Worm (Caenorhabditis elegans) whole organism, L4 larva: ENCODE data around the gene T10B9.14.

Source experiments
- T20F7.1 ChIP-seq: fragments of 200-800 bp; sonication (Bioruptor generic); optimal IDR thresholded peaks from 2 replicates; lab custom pipeline; 2018; ENCODE audit warnings: mild to moderate bottlenecking, missing genetic modification characterization, missing compliant biosample characterization
- T26A8.4 ChIP-seq: fragments of 200-800 bp; sonication (Bioruptor generic); IDR thresholded peaks from 2 replicates; pipeline ENCODE4 v1.3.6; 2022; ENCODE audit warnings: missing genetic modification characterization, missing compliant biosample characterization
- Y5F2A.4 ChIP-seq: fragments of 200-800 bp; sonication (Bioruptor generic); optimal IDR thresholded peaks from 2 replicates; lab custom pipeline; 2018; ENCODE audit warnings: mild to moderate bottlenecking, missing genetic modification characterization, missing compliant biosample characterization
- ZK337.2 ChIP-seq: fragments of 200-800 bp; sonication (Bioruptor generic); IDR thresholded peaks from 2 replicates; pipeline ENCODE4 v1.3.6; 2022; ENCODE audit warnings: missing genetic modification reagents, missing genetic modification characterization, missing compliant biosample characterization
- aha-1 ChIP-seq: fragments of 150-350 bp; peaks from one replicate; lab custom pipeline; 2014; ENCODE audit warnings: missing biosample characterization, missing genetic modification characterization
- ama-1 ChIP-seq: fragments of 150-350 bp; optimal IDR thresholded peaks from 2 replicates; lab custom pipeline; 2014; ENCODE audit warnings: inconsistent platforms, mixed read lengths
- arid-1 ChIP-seq: fragments of 200-800 bp; sonication (Bioruptor generic); conservative IDR thresholded peaks from 2 replicates; pipeline ENCODE4 v1.3.6; 2022; ENCODE audit warnings: missing genetic modification reagents, missing genetic modification characterization, missing compliant biosample characterization
- ceh-28 ChIP-seq: fragments of 150-350 bp; optimal IDR thresholded peaks from 2 replicates; lab custom pipeline; 2014; ENCODE audit warnings: missing biosample characterization, missing genetic modification reagents, missing genetic modification characterization
- cey-2 ChIP-seq: sonication (generic microtip); optimal IDR thresholded peaks from 3 replicates; lab custom pipeline; 2017; ENCODE audit warnings: missing genetic modification characterization, mild to moderate bottlenecking, missing compliant biosample characterization, antibody characterized with exemption, borderline replicate concordance; ENCODE audit not compliant: insufficient read depth
- ctbp-1 ChIP-seq: fragments of 200-800 bp; sonication (Bioruptor generic); IDR thresholded peaks from 2 replicates; pipeline ENCODE4 v1.3.6; 2022; ENCODE audit warnings: missing genetic modification reagents, missing genetic modification characterization, missing compliant biosample characterization
- daf-16 ChIP-seq, 3 experiments: sonication (generic microtip); optimal IDR thresholded peaks; 2 replicates each; lab custom pipeline; 2016 to 2017; ENCODE audit warnings: missing genetic modification characterization in 3 of 3, missing genetic modification reagents in 3 of 3, mild to moderate bottlenecking in 2 of 3, missing compliant biosample characterization in 2 of 3, missing biosample characterization in 1 of 3, moderate library complexity in 1 of 3
- dmd-6 ChIP-seq: fragments of 200-800 bp; sonication (Bioruptor generic); IDR thresholded peaks from 2 replicates; pipeline ENCODE4 v1.3.6; 2022; ENCODE audit warnings: missing genetic modification reagents, missing genetic modification characterization, missing compliant biosample characterization
- dpl-1 ChIP-seq: fragments of 150-350 bp; optimal IDR thresholded peaks from 2 replicates; lab custom pipeline; 2014; ENCODE audit warnings: missing biosample characterization, missing genetic modification reagents, missing genetic modification characterization
- fkh-10 ChIP-seq: fragments of 150-350 bp; optimal IDR thresholded peaks from 2 replicates; lab custom pipeline; 2014; ENCODE audit warnings: missing biosample characterization, missing genetic modification reagents, missing genetic modification characterization
- gei-8 ChIP-seq: fragments of 200-800 bp; sonication (Bioruptor generic); optimal IDR thresholded peaks from 2 replicates; lab custom pipeline; 2018; ENCODE audit warnings: mild to moderate bottlenecking, missing genetic modification characterization, missing compliant biosample characterization
- hif-1 ChIP-seq, 2 experiments: sonication (generic microtip); optimal IDR thresholded peaks; 2 replicates each; lab custom pipeline; 2016 to 2017; ENCODE audit warnings: missing compliant biosample characterization in 2 of 2, missing genetic modification characterization in 2 of 2, missing genetic modification reagents in 2 of 2, missing genotype in 2 of 2, mild to moderate bottlenecking in 1 of 2
- hlh-11 ChIP-seq: fragments of 200-800 bp; sonication (Bioruptor generic); optimal IDR thresholded peaks from 2 replicates; lab custom pipeline; 2018; ENCODE audit warnings: mild to moderate bottlenecking, missing genetic modification characterization, missing compliant biosample characterization
- hlh-30 ChIP-seq: sonication (generic microtip); optimal IDR thresholded peaks from 2 replicates; lab custom pipeline; 2017; ENCODE audit warnings: antibody characterized with exemption, mild to moderate bottlenecking, missing genetic modification characterization, missing compliant biosample characterization; ENCODE audit not compliant: insufficient read depth
- hmg-1.1 ChIP-seq: fragments of 200-800 bp; sonication (Bioruptor generic); IDR thresholded peaks from 2 replicates; pipeline ENCODE4 v1.3.6; 2022; ENCODE audit warnings: missing genetic modification reagents, missing genetic modification characterization, missing compliant biosample characterization
- jun-1 ChIP-seq: fragments of 150-350 bp; optimal IDR thresholded peaks from 2 replicates; lab custom pipeline; 2014; ENCODE audit warnings: missing biosample characterization, missing genetic modification reagents, missing genetic modification characterization
- lin-13 ChIP-seq: fragments of 150-350 bp; optimal IDR thresholded peaks from 2 replicates; lab custom pipeline; 2014; ENCODE audit warnings: missing biosample characterization, missing genetic modification reagents, missing genetic modification characterization
- lin-15B ChIP-seq: fragments of 150-350 bp; sonication (generic microtip); optimal IDR thresholded peaks from 3 replicates; lab custom pipeline; 2014; ENCODE audit warnings: missing biosample characterization, missing genetic modification characterization
- lin-29 ChIP-seq: fragments of 200-800 bp; sonication (Bioruptor generic); IDR thresholded peaks from 2 replicates; pipeline ENCODE4 v1.3.6; 2022; ENCODE audit warnings: missing genetic modification reagents, missing genetic modification characterization, missing compliant biosample characterization
- madf-5 ChIP-seq, 2 experiments: fragments of 200-800 bp; sonication (Bioruptor generic); IDR thresholded peaks; 2 replicates each; pipeline ENCODE4 v1.3.6; 2022; ENCODE audit warnings: missing compliant biosample characterization in 2 of 2, missing genetic modification characterization in 2 of 2
- mes-2 ChIP-seq: sonication (generic microtip); optimal IDR thresholded peaks from 2 replicates; lab custom pipeline; 2016; ENCODE audit warnings: missing genotype, mild to moderate bottlenecking, missing genetic modification characterization, missing compliant biosample characterization; ENCODE audit not compliant: poor library complexity, severe bottlenecking
- nhr-11 ChIP-seq: fragments of 150-350 bp; optimal IDR thresholded peaks from 2 replicates; lab custom pipeline; 2014; ENCODE audit warnings: missing biosample characterization, missing genetic modification characterization
- nhr-237 ChIP-seq: sonication (generic microtip); optimal IDR thresholded peaks from 2 replicates; lab custom pipeline; 2017; ENCODE audit warnings: missing biosample characterization, missing genetic modification characterization
- nhr-25 ChIP-seq: sonication (generic microtip); optimal IDR thresholded peaks from 2 replicates; lab custom pipeline; 2017; ENCODE audit warnings: missing genetic modification characterization, mild to moderate bottlenecking, missing compliant biosample characterization, antibody characterized with exemption, moderate library complexity, borderline replicate concordance; ENCODE audit not compliant: insufficient read depth
- nhr-42 ChIP-seq: fragments of 200-800 bp; sonication (Bioruptor generic); IDR thresholded peaks from 2 replicates; pipeline ENCODE4 v1.3.6; 2022; ENCODE audit warnings: missing genetic modification characterization, missing compliant biosample characterization
- nhr-77 ChIP-seq: fragments of 150-350 bp; optimal IDR thresholded peaks from 2 replicates; lab custom pipeline; 2014; ENCODE audit warnings: missing biosample characterization, missing genetic modification characterization
- pqm-1 ChIP-seq: sonication (generic microtip); optimal IDR thresholded peaks from 2 replicates; lab custom pipeline; 2017; ENCODE audit warnings: missing biosample characterization, missing genetic modification characterization
- rbr-2 ChIP-seq: sonication (generic microtip); optimal IDR thresholded peaks from 2 replicates; lab custom pipeline; 2016; ENCODE audit warnings: missing genotype, missing genetic modification characterization, missing compliant biosample characterization
- saeg-2 ChIP-seq: fragments of 200-800 bp; sonication (Bioruptor generic); IDR thresholded peaks from 2 replicates; pipeline ENCODE4 v1.3.6; 2022; ENCODE audit warnings: missing genetic modification reagents, missing genetic modification characterization, missing compliant biosample characterization
- snpc-1.2 ChIP-seq: fragments of 200-800 bp; sonication (Bioruptor generic); IDR thresholded peaks from 2 replicates; pipeline ENCODE4 v1.3.6; 2022; ENCODE audit warnings: missing genetic modification reagents, missing genetic modification characterization, missing compliant biosample characterization
- snpc-4 ChIP-seq: fragments of 150-350 bp; optimal IDR thresholded peaks from 2 replicates; lab custom pipeline; 2014; ENCODE audit warnings: missing biosample characterization, missing genetic modification characterization
- tag-97 ChIP-seq: fragments of 200-800 bp; sonication (Bioruptor generic); IDR thresholded peaks from 2 replicates; pipeline ENCODE4 v1.3.6; 2022; ENCODE audit warnings: missing genetic modification characterization, missing compliant biosample characterization
- unc-62 ChIP-seq, 3 experiments: fragments of 150-350 bp in 1 of 3; sonication (generic microtip); optimal IDR thresholded peaks in 2 of 3; peaks in 1 of 3; 1 replicate in 1 of 3; 2 replicates in 2 of 3; lab custom pipeline; 2014 to 2017; ENCODE audit warnings: missing biosample characterization in 3 of 3, missing genetic modification characterization in 3 of 3, missing genetic modification reagents in 3 of 3, missing genotype in 1 of 3
- zag-1 ChIP-seq: fragments of 150-350 bp; optimal IDR thresholded peaks from 2 replicates; lab custom pipeline; 2014; ENCODE audit warnings: missing biosample characterization, missing genetic modification characterization
- zfp-2 ChIP-seq: sonication (generic microtip); optimal IDR thresholded peaks from 2 replicates; lab custom pipeline; 2016; ENCODE audit warnings: mild to moderate bottlenecking, missing genetic modification characterization, missing compliant biosample characterization
- zfp-3 ChIP-seq: fragments of 200-800 bp; sonication (Bioruptor generic); conservative IDR thresholded peaks from 2 replicates; pipeline ENCODE4 v1.3.6; 2022; ENCODE audit warnings: missing genetic modification reagents, missing genetic modification characterization, missing compliant biosample characterization

The T10B9.14 gene

ce11 chrII:9769797-9770520 lies 12.3 kb downstream of the T10B9.14 start, which contains the start of gene aqp-10 (continued):
- TF ChIP-seq zfp-2 (tag; lab: Kevin White, UChicago) (no peak), zfp-3 (GFP tag; lab: Robert Waterston, UW) (0 out of 2 replicates have a peak, but pooled peaks have one; percentile 35), dmd-6 (GFP tag; lab: Robert Waterston, UW) (peak; percentile 79), ctbp-1 (GFP tag; lab: Robert Waterston, UW) (no peak), hif-1 (tag; optimal IDR thresholded peaks at IDR 0.05; lab: Kevin White, UChicago) (peak in 1 of 2 experiments; percentile 44), nhr-77 (peak; percentile 35), mes-2 (tag; lab: Kevin White, UChicago) (peak; percentile 62), pqm-1 (peak; percentile 73), rbr-2 (tag; lab: Kevin White, UChicago) (peak; percentile 29), hmg-1.1 (GFP tag; lab: Robert Waterston, UW) (peak; percentile 70), jun-1 (tag; lab: Kevin White, UChicago) (no peak), gei-8 (GFP tag; lab: Kevin White, UChicago) (no peak), aha-1 (tag; lab: Kevin White, UChicago) (peak; percentile 86), T20F7.1 (GFP tag; lab: Kevin White, UChicago) (peak; percentile 53), arid-1 (GFP tag; lab: Robert Waterston, UW) (0 out of 2 replicates have a peak, but pooled peaks have one; percentile 28), T26A8.4 (GFP tag; lab: Robert Waterston, UW) (peak; percentile 81), hlh-11 (peak; percentile 80)

ce11 chrII:9764696-9765095 lies 17.5 kb downstream of the T10B9.14 start:
- TF ChIP-seq madf-5 (GFP tag; IDR thresholded peaks at IDR 0.05; lab: Robert Waterston, UW): no peak

- TF ChIP-seq nhr-11: peak; percentile 3
- TF ChIP-seq ctbp-1 (GFP tag; lab: Robert Waterston, UW): no peak
- TF ChIP-seq lin-13 (GFP tag; lab: Kevin White, UChicago): no peak
Measured at ce11 chrII:9759382-9759781, 22.9 kb downstream of the T10B9.14 start.

ce11 chrII:9757651-9758282 lies 24.5 kb downstream of the T10B9.14 start, which contains the start of gene shk-1:
Gene shk-1 (plus strand): TSS chrII:9758232.
- no peak for TF ChIP-seq zfp-3 (GFP tag; lab: Robert Waterston, UW)
- peak; percentile 90 for TF ChIP-seq nhr-11
- TF ChIP-seq ZK337.2: 0 out of 2 replicates have a peak, but pooled peaks have one; percentile 19
- peak in 1 of 2 experiments; percentile 11 for TF ChIP-seq unc-62 (GFP tag; optimal IDR thresholded peaks at IDR 0.05 in 1 of 2; lab: Kevin White, UChicago)
- no peak for TF ChIP-seq unc-62 (tag; optimal IDR thresholded peaks at IDR 0.05; lab: Kevin White, UChicago)
- no peak for TF ChIP-seq nhr-237
- TF ChIP-seq fkh-10: no peak
- TF ChIP-seq hlh-11: peak; percentile 48
- peak; percentile 13 for TF ChIP-seq hlh-30 (tag; lab: Kevin White, UChicago)
- no peak for TF ChIP-seq saeg-2 (GFP tag; lab: Robert Waterston, UW)
- TF ChIP-seq daf-16 (GFP tag; optimal IDR thresholded peaks at IDR 0.05; lab: Kevin White, UChicago): peak in 1 of 2 experiments; percentile 44
- TF ChIP-seq daf-16 (tag; optimal IDR thresholded peaks at IDR 0.05; lab: Kevin White, UChicago): no peak
- TF ChIP-seq nhr-42 (GFP tag; lab: Robert Waterston, UW): no peak

ce11 chrII:9755425-9755824 lies 26.8 kb downstream of the T10B9.14 start:
- TF ChIP-seq lin-29 (GFP tag; lab: Robert Waterston, UW): no peak
- TF ChIP-seq ama-1: no peak
- no peak for TF ChIP-seq hlh-30 (tag; lab: Kevin White, UChicago)
- no peak for TF ChIP-seq snpc-1.2 (GFP tag; lab: Robert Waterston, UW)
- no peak for TF ChIP-seq dpl-1 (GFP tag; lab: Kevin White, UChicago)
- no peak for TF ChIP-seq tag-97 (GFP tag; lab: Robert Waterston, UW)
- TF ChIP-seq snpc-4: no peak
- TF ChIP-seq zag-1 (tag; lab: Kevin White, UChicago): no peak
- no peak for TF ChIP-seq ceh-28
- TF ChIP-seq cey-2 (tag; lab: Kevin White, UChicago): no peak
- TF ChIP-seq nhr-25 (tag; lab: Kevin White, UChicago): no peak
- no peak for TF ChIP-seq lin-15B (tag; lab: Kevin White, UChicago)
- no peak for TF ChIP-seq Y5F2A.4 (GFP tag; lab: Kevin White, UChicago)
